Worm (Caenorhabditis elegans) whole organism, early embryonic: ENCODE measurements around the gene F40G12.5.

ENCODE experiments used
- B0310.2 ChIP-seq: sonication (generic microtip); optimal IDR thresholded peaks from 2 replicates; lab custom pipeline; 2016; ENCODE audit warnings: mild to moderate bottlenecking, missing genetic modification characterization, missing compliant biosample characterization
- F13C5.2 ChIP-seq: sonication (generic microtip); optimal IDR thresholded peaks from 2 replicates; lab custom pipeline; 2017; ENCODE audit warnings: mild to moderate bottlenecking, missing genetic modification characterization, inconsistent platforms, missing compliant biosample characterization
- aly-1 ChIP-seq: sonication (generic microtip); optimal IDR thresholded peaks from 2 replicates; lab custom pipeline; 2016; ENCODE audit warnings: missing genetic modification characterization, missing compliant biosample characterization
- ama-1 ChIP-seq: fragments of 150-350 bp; optimal IDR thresholded peaks from 2 replicates; lab custom pipeline; 2014
- ceh-13 ChIP-seq: fragments of 200-800 bp; sonication (Bioruptor generic); optimal IDR thresholded peaks from 2 replicates; lab custom pipeline; 2018; ENCODE audit warnings: mild to moderate bottlenecking, missing genetic modification characterization, missing compliant biosample characterization
- ceh-36 ChIP-seq: sonication (generic microtip); optimal IDR thresholded peaks from 2 replicates; lab custom pipeline; 2016; ENCODE audit warnings: missing genetic modification characterization, inconsistent platforms, missing compliant biosample characterization
- ets-7 ChIP-seq: sonication (generic microtip); optimal IDR thresholded peaks from 2 replicates; lab custom pipeline; 2016; ENCODE audit warnings: missing genotype, missing genetic modification characterization, missing compliant biosample characterization
- flt-1 ChIP-seq: fragments of 200-800 bp; sonication (Bioruptor generic); IDR thresholded peaks from 2 replicates; pipeline ENCODE4 v1.3.6; 2022; ENCODE audit warnings: missing genetic modification characterization, missing compliant biosample characterization
- hmbx-1 ChIP-seq: sonication (generic microtip); optimal IDR thresholded peaks from 2 replicates; lab custom pipeline; 2016; ENCODE audit warnings: mild to moderate bottlenecking, missing genetic modification characterization, missing compliant biosample characterization
- hmg-4 ChIP-seq: fragments of 200-800 bp; sonication (Bioruptor generic); optimal IDR thresholded peaks from 2 replicates; lab custom pipeline; 2018; ENCODE audit warnings: mild to moderate bottlenecking, missing genetic modification characterization, missing compliant biosample characterization
- hnd-1 ChIP-seq: sonication (generic microtip); optimal IDR thresholded peaks from 2 replicates; lab custom pipeline; 2016; ENCODE audit warnings: missing genetic modification characterization, missing compliant biosample characterization
- pes-1 ChIP-seq: fragments of 200-800 bp; sonication (Bioruptor generic); IDR thresholded peaks from 2 replicates; pipeline ENCODE4 v1.3.6; 2022; ENCODE audit warnings: missing genetic modification reagents, missing genetic modification characterization, missing compliant biosample characterization
- scrt-1 ChIP-seq: fragments of 200-800 bp; sonication (Bioruptor generic); IDR thresholded peaks from 2 replicates; pipeline ENCODE4 v1.3.6; 2022; ENCODE audit warnings: missing genetic modification characterization, missing compliant biosample characterization
- sea-1 ChIP-seq: fragments of 200-800 bp; sonication (Bioruptor generic); conservative IDR thresholded peaks from 2 replicates; pipeline ENCODE4 v1.3.6; 2022; ENCODE audit warnings: missing genetic modification characterization, missing compliant biosample characterization
- tbx-11 ChIP-seq: fragments of 200-800 bp; sonication (Bioruptor generic); IDR thresholded peaks from 2 replicates; pipeline ENCODE4 v1.3.6; 2022; ENCODE audit warnings: missing genetic modification characterization, missing compliant biosample characterization
- tbx-37 ChIP-seq: fragments of 200-800 bp; sonication (Bioruptor generic); conservative IDR thresholded peaks from 2 replicates; pipeline ENCODE4 v1.3.6; 2022; ENCODE audit warnings: missing genetic modification reagents, missing genetic modification characterization, missing compliant biosample characterization
- tra-4 ChIP-seq: sonication (generic microtip); optimal IDR thresholded peaks from 2 replicates; lab custom pipeline; 2017; ENCODE audit warnings: missing genetic modification characterization, missing compliant biosample characterization

The F40G12.5 gene

DNA sequence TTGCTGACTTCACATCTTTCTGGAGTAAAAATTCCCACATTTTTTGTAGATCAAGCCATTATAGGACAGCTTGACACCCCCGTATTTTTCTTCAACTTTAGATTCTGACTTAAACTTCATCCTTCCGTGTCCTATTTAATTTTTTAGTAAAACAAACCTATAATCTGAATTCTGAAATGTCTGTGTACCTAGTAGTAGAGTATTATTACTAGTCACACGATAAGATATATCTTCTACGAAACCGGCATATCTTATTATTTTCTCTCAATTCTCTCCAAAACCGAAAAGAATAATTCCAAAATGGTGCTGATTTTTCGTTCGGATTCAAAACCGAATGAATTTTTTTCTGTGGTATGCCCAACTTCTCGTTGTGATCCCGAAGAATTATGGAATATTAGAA lies 23.8 kb upstream of the F40G12.5 start, which contains the start of gene F14D7.9:
F14D7.9 (plus strand) TSS at position 301 of the 400 bp plus-strand sequence.
- TF ChIP-seq tbx-37 (GFP tag; lab: Robert Waterston, UW) (no peak), hmbx-1 (tag; lab: Kevin White, UChicago) (no peak)

- TF ChIP-seq sea-1 (GFP tag; lab: Robert Waterston, UW) (no peak), pes-1 (GFP tag; lab: Robert Waterston, UW) (no peak), ama-1 (no peak), tbx-37 (GFP tag; lab: Robert Waterston, UW) (no peak), aly-1 (tag; lab: Kevin White, UChicago) (no peak), F13C5.2 (tag; lab: Kevin White, UChicago) (no peak), hnd-1 (no peak)
Measured at ce11 chrV:14293667-14294194, 23.1 kb upstream of the F40G12.5 start, which contains the start of gene F14D7.2. Gene F14D7.2, minus strand, starts transcription at chrV:14293717.

ce11 chrV:14290636-14291035 lies 20.0 kb upstream of the F40G12.5 start, which contains the start of gene F14D7.18:
Gene F14D7.18, minus strand, starts transcription at chrV:14290736.
- TF ChIP-seq ama-1 = no peak
- no peak for TF ChIP-seq ets-7
- TF ChIP-seq sea-1 (GFP tag; lab: Robert Waterston, UW) = no peak
- no peak for TF ChIP-seq ceh-36 (tag; lab: Kevin White, UChicago)
- no peak for TF ChIP-seq hnd-1
- no peak for TF ChIP-seq hmg-4 (GFP tag; lab: Kevin White, UChicago)
- TF ChIP-seq hmbx-1 (tag; lab: Kevin White, UChicago) = no peak
- TF ChIP-seq pes-1 (GFP tag; lab: Robert Waterston, UW) = no peak
- no peak for TF ChIP-seq tbx-37 (GFP tag; lab: Robert Waterston, UW)
- TF ChIP-seq ceh-13 (GFP tag; lab: Kevin White, UChicago) = no peak

- no peak for TF ChIP-seq hmg-4 (GFP tag; lab: Kevin White, UChicago)
- TF ChIP-seq ceh-13 (GFP tag; lab: Kevin White, UChicago) = no peak
- TF ChIP-seq tbx-37 (GFP tag; lab: Robert Waterston, UW) = no peak
- TF ChIP-seq ama-1 = no peak
- no peak for TF ChIP-seq ceh-36 (tag; lab: Kevin White, UChicago)
- no peak for TF ChIP-seq pes-1 (GFP tag; lab: Robert Waterston, UW)
- no peak for TF ChIP-seq hnd-1
- no peak for TF ChIP-seq sea-1 (GFP tag; lab: Robert Waterston, UW)
- TF ChIP-seq hmbx-1 (tag; lab: Kevin White, UChicago) = no peak
- no peak for TF ChIP-seq flt-1 (GFP tag; lab: Robert Waterston, UW)
- no peak for TF ChIP-seq tbx-11 (GFP tag; lab: Robert Waterston, UW)
- TF ChIP-seq ets-7 = no peak
- TF ChIP-seq F13C5.2 (tag; lab: Kevin White, UChicago) = no peak
- TF ChIP-seq aly-1 (tag; lab: Kevin White, UChicago) = no peak
- no peak for TF ChIP-seq scrt-1
- no peak for TF ChIP-seq tra-4
Measured at ce11 chrV:14289363-14289762, 18.7 kb upstream of the F40G12.5 start, which contains the start of gene F14D7.1. Gene F14D7.1, minus strand, starts transcription at chrV:14289463.

ce11 chrV:14285803-14286202 lies 15.2 kb upstream of the F40G12.5 start, which contains the start of gene F40G12.11:
Gene F40G12.11, plus strand, starts transcription at chrV:14286171.
- no peak for TF ChIP-seq hmg-4 (GFP tag; lab: Kevin White, UChicago)
- no peak for TF ChIP-seq sea-1 (GFP tag; lab: Robert Waterston, UW)

ce11 chrV:14283241-14283640 lies 12.6 kb upstream of the F40G12.5 start, which contains the start of gene F40G12.10:
Gene F40G12.10, plus strand, starts transcription at chrV:14283541.
- TF ChIP-seq ceh-13 (GFP tag; lab: Kevin White, UChicago) = no peak
- no peak for TF ChIP-seq hnd-1
- TF ChIP-seq tbx-37 (GFP tag; lab: Robert Waterston, UW) = no peak
- no peak for TF ChIP-seq sea-1 (GFP tag; lab: Robert Waterston, UW)
- no peak for TF ChIP-seq pes-1 (GFP tag; lab: Robert Waterston, UW)
- no peak for TF ChIP-seq aly-1 (tag; lab: Kevin White, UChicago)
- TF ChIP-seq ets-7 = no peak

DNA sequence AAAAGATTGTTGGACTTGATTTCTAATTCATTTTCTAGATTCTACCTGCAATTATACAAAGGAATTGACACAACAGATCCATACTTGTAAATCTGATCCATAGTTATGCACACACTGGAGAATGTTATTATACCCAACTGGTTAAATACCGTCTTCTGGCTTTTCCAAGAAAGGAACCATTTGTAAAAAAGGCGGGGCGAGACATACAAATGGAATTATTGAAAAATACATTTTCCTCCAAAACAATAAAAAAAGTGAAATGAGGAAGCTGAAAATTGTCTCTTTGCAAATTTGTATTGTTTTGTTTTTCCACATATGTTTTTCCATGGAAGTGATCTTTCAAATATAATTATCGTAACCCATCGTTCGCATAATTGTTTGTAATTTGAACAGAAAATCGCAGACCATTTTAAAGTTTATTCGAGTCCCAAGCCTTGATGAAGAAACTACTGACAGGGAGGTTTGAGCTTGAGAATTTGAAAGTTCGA lies 11.6 kb upstream of the F40G12.5 start, which contains the start of the genes srt-74 and F40G12.9:
srt-74 (minus strand) TSS at position 101 of the 488 bp plus-strand sequence.
F40G12.9 (plus strand) TSS at position 438 of the 488 bp plus-strand sequence.
- TF ChIP-seq tbx-11 (GFP tag; lab: Robert Waterston, UW) = no peak
- no peak for TF ChIP-seq B0310.2 (tag; lab: Kevin White, UChicago)
- TF ChIP-seq ceh-36 (tag; lab: Kevin White, UChicago) = no peak
- TF ChIP-seq scrt-1 = no peak
- no peak for TF ChIP-seq aly-1 (tag; lab: Kevin White, UChicago)
- no peak for TF ChIP-seq hnd-1
- no peak for TF ChIP-seq tbx-37 (GFP tag; lab: Robert Waterston, UW)
- TF ChIP-seq F13C5.2 (tag; lab: Kevin White, UChicago) = no peak
- no peak for TF ChIP-seq flt-1 (GFP tag; lab: Robert Waterston, UW)

DNA sequence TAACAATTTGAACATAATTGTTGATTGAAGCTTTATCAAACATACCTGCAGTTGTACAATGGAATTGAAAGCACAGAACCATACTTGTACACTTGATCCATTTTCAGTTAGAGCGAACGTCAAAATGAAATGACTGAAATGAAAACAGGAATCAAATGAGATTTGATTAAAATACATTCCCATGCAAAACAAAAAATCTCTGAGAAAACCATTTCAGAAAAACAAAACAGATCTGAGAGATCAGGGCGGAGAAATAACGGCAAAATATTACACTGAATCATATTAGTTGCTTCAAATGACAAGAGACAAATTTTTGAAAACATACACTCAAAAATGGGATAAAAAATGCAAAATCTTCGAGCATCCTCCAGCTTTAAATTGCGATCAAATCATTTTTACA lies 9.1 kb upstream of the F40G12.5 start, which contains the start of gene srt-33:
srt-33 (minus strand) TSS at position 101 of the 400 bp plus-strand sequence.
- TF ChIP-seq hmbx-1 (tag; lab: Kevin White, UChicago) (no peak), ets-7 (no peak), ceh-13 (GFP tag; lab: Kevin White, UChicago) (no peak), F13C5.2 (tag; lab: Kevin White, UChicago) (no peak), tra-4 (no peak), ama-1 (no peak), scrt-1 (no peak), hmg-4 (GFP tag; lab: Kevin White, UChicago) (no peak), aly-1 (tag; lab: Kevin White, UChicago) (no peak), tbx-11 (GFP tag; lab: Robert Waterston, UW) (no peak), sea-1 (GFP tag; lab: Robert Waterston, UW) (no peak), ceh-36 (tag; lab: Kevin White, UChicago) (no peak), pes-1 (GFP tag; lab: Robert Waterston, UW) (no peak)
